Fruit fly (Drosophila melanogaster) S2 (cell line): ENCODE measurements around the gene CG33771.

Experiments
- CG8478 ChIP-seq: fragments of >200 bp; optimal IDR thresholded peaks from 2 replicates; lab custom pipeline; 2018
- CTCF ChIP-seq, 2 experiments: fragments of >200 bp; optimal IDR thresholded peaks; 2 replicates each; lab custom pipeline; 2018

- no peak for TF ChIP-seq CG8478 (lab: Kevin White, UChicago)
- TF ChIP-seq CTCF (optimal IDR thresholded peaks at IDR 0.05; lab: Kevin White, UChicago): no peak
Measured at dm6 chr3L:22605637-22606419, 43.4 kb upstream of the CG33771 start, which contains the start of gene ND-B14.5AL.
